Worm (Caenorhabditis elegans) whole organism, young adult: Measurements from ENCODE around the gene E02H1.1.

Experiments used
- B0336.3 ChIP-seq: fragments of 200-800 bp; sonication (Bioruptor generic); IDR thresholded peaks from 2 replicates; pipeline ENCODE4 v1.3.6; 2022; ENCODE audit warnings: missing genetic modification characterization, missing compliant biosample characterization
- F33H1.4 ChIP-seq: fragments of 200-800 bp; sonication (Bioruptor generic); IDR thresholded peaks from 2 replicates; pipeline ENCODE4 v1.3.6; 2022; ENCODE audit warnings: missing genetic modification reagents, missing genetic modification characterization, missing compliant biosample characterization
- F37B4.10 ChIP-seq: fragments of 200-800 bp; sonication (Bioruptor generic); IDR thresholded peaks from 2 replicates; pipeline ENCODE4 v1.3.6; 2022; ENCODE audit warnings: missing genetic modification characterization, missing compliant biosample characterization
- F39B2.1 ChIP-seq: fragments of 200-800 bp; sonication (Bioruptor generic); IDR thresholded peaks from 2 replicates; pipeline ENCODE4 v1.3.6; 2022; ENCODE audit warnings: missing genetic modification reagents, missing genetic modification characterization, missing compliant biosample characterization
- F49E8.2 ChIP-seq: sonication (generic microtip); optimal IDR thresholded peaks from 3 replicates; lab custom pipeline; 2017; ENCODE audit warnings: missing genetic modification characterization, mild to moderate bottlenecking, missing compliant biosample characterization, antibody characterized with exemption, moderate library complexity; ENCODE audit not compliant: insufficient read depth
- K11D2.4 ChIP-seq: fragments of 200-800 bp; sonication (Bioruptor generic); IDR thresholded peaks from 2 replicates; pipeline ENCODE4 v1.3.6; 2022; ENCODE audit warnings: missing genetic modification reagents, missing genetic modification characterization, missing compliant biosample characterization
- T07F8.4 ChIP-seq: sonication (generic microtip); optimal IDR thresholded peaks from 2 replicates; lab custom pipeline; 2016; ENCODE audit warnings: mild to moderate bottlenecking, missing genetic modification characterization, moderate library complexity, missing compliant biosample characterization
- T26A5.8 ChIP-seq: sonication (generic microtip); optimal IDR thresholded peaks from 2 replicates; lab custom pipeline; 2016; ENCODE audit warnings: missing genetic modification characterization, missing compliant biosample characterization
- Y79H2A.3 ChIP-seq: fragments of 200-800 bp; sonication (Bioruptor generic); conservative IDR thresholded peaks from 2 replicates; pipeline ENCODE4 v1.3.6; 2022; ENCODE audit warnings: missing genetic modification reagents, missing genetic modification characterization, missing compliant biosample characterization
- attf-3 ChIP-seq: fragments of 200-800 bp; sonication (Bioruptor generic); conservative IDR thresholded peaks from 2 replicates; pipeline ENCODE4 v1.3.6; 2022; ENCODE audit warnings: missing genetic modification reagents, missing genetic modification characterization, missing compliant biosample characterization
- attf-6 ChIP-seq: fragments of 200-800 bp; sonication (Bioruptor generic); IDR thresholded peaks from 2 replicates; pipeline ENCODE4 v1.3.6; 2022; ENCODE audit warnings: missing genetic modification reagents, missing genetic modification characterization, missing compliant biosample characterization
- bed-1 ChIP-seq: fragments of 200-800 bp; sonication (Bioruptor generic); IDR thresholded peaks from 2 replicates; pipeline ENCODE4 v1.3.6; 2022; ENCODE audit warnings: missing genetic modification reagents, missing genetic modification characterization, missing compliant biosample characterization
- ccch-3 ChIP-seq: fragments of 200-800 bp; sonication (Bioruptor generic); optimal IDR thresholded peaks from 2 replicates; lab custom pipeline; 2018; ENCODE audit warnings: mild to moderate bottlenecking, missing genetic modification characterization, missing compliant biosample characterization
- cebp-2 ChIP-seq: fragments of 200-800 bp; sonication (Bioruptor generic); IDR thresholded peaks from 2 replicates; pipeline ENCODE4 v1.3.6; 2022; ENCODE audit warnings: missing genetic modification characterization, missing compliant biosample characterization
- ceh-27 ChIP-seq: fragments of 200-800 bp; sonication (Bioruptor generic); optimal IDR thresholded peaks from 2 replicates; lab custom pipeline; 2018; ENCODE audit warnings: mild to moderate bottlenecking, missing genetic modification characterization, moderate library complexity, missing compliant biosample characterization
- ceh-58 ChIP-seq: fragments of 200-800 bp; sonication (Bioruptor generic); IDR thresholded peaks from 2 replicates; pipeline ENCODE4 v1.3.6; 2022; ENCODE audit warnings: missing genetic modification characterization, missing compliant biosample characterization
- chd-7 ChIP-seq: sonication (generic microtip); optimal IDR thresholded peaks from 2 replicates; lab custom pipeline; 2016; ENCODE audit warnings: mild to moderate bottlenecking, missing genetic modification characterization, moderate library complexity, missing compliant biosample characterization
- die-1 ChIP-seq: sonication (generic microtip); optimal IDR thresholded peaks from 2 replicates; lab custom pipeline; 2016; ENCODE audit warnings: missing genotype, mild to moderate bottlenecking, missing genetic modification characterization, missing compliant biosample characterization
- dox-1 ChIP-seq: fragments of 200-800 bp; sonication (Bioruptor generic); IDR thresholded peaks from 2 replicates; pipeline ENCODE4 v1.3.6; 2022; ENCODE audit warnings: missing genetic modification reagents, missing genetic modification characterization, missing compliant biosample characterization
- dpff-1 ChIP-seq: sonication (generic microtip); optimal IDR thresholded peaks from 2 replicates; lab custom pipeline; 2017; ENCODE audit warnings: mild to moderate bottlenecking, missing genetic modification characterization, missing compliant biosample characterization
- dpl-1 ChIP-seq: fragments of 150-350 bp; optimal IDR thresholded peaks from 2 replicates; lab custom pipeline; 2014; ENCODE audit warnings: missing biosample characterization, missing genetic modification reagents, missing genetic modification characterization
- egrh-3 ChIP-seq: fragments of 200-800 bp; sonication (Bioruptor generic); IDR thresholded peaks from 2 replicates; pipeline ENCODE4 v1.3.6; 2022; ENCODE audit warnings: missing genetic modification reagents, missing genetic modification characterization, missing compliant biosample characterization
- ekl-4 ChIP-seq: fragments of 200-800 bp; sonication (Bioruptor generic); IDR thresholded peaks from 2 replicates; pipeline ENCODE4 v1.3.6; 2022; ENCODE audit warnings: missing genetic modification reagents, missing genetic modification characterization, missing compliant biosample characterization
- ets-4 ChIP-seq: fragments of 200-800 bp; sonication (Bioruptor generic); optimal IDR thresholded peaks from 2 replicates; lab custom pipeline; 2018; ENCODE audit warnings: mild to moderate bottlenecking, missing genetic modification characterization, missing compliant biosample characterization
- fkh-3 ChIP-seq: sonication (generic microtip); optimal IDR thresholded peaks from 2 replicates; lab custom pipeline; 2016; ENCODE audit warnings: mild to moderate bottlenecking, missing genetic modification characterization, missing compliant biosample characterization
- him-1 ChIP-seq: sonication (generic microtip); optimal IDR thresholded peaks from 2 replicates; lab custom pipeline; 2016; ENCODE audit warnings: missing genotype, missing genetic modification reagents, missing genetic modification characterization, missing compliant biosample characterization
- let-526 ChIP-seq: fragments of 200-800 bp; sonication (Bioruptor generic); IDR thresholded peaks from 2 replicates; pipeline ENCODE4 v1.3.6; 2022; ENCODE audit warnings: missing genetic modification reagents, missing genetic modification characterization, missing compliant biosample characterization
- let-607 ChIP-seq, 2 experiments: fragments of 200-800 bp in 1 of 2; sonication (Bioruptor generic) in 1 of 2; sonication (generic microtip) in 1 of 2; optimal IDR thresholded peaks; 2 replicates each; lab custom pipeline; 2016 to 2018; ENCODE audit warnings: mild to moderate bottlenecking in 2 of 2, missing compliant biosample characterization in 2 of 2, missing genetic modification characterization in 2 of 2, moderate library complexity in 2 of 2, missing genotype in 1 of 2
- lin-35 ChIP-seq, 3 experiments: fragments of 150-350 bp in 2 of 3; sonication (generic microtip) in 1 of 3; optimal IDR thresholded peaks; 2 replicates each; lab custom pipeline; 2014 to 2018; ENCODE audit warnings: missing biosample characterization in 3 of 3, missing genetic modification characterization in 3 of 3, missing genetic modification reagents in 3 of 3
- lin-54 ChIP-seq: fragments of 200-800 bp; sonication (Bioruptor generic); optimal IDR thresholded peaks from 2 replicates; lab custom pipeline; 2018; ENCODE audit warnings: mild to moderate bottlenecking, missing genetic modification characterization, missing compliant biosample characterization
- lir-1 ChIP-seq: fragments of 200-800 bp; sonication (Bioruptor generic); conservative IDR thresholded peaks from 2 replicates; pipeline ENCODE4 v1.3.6; 2022; ENCODE audit warnings: missing genetic modification reagents, missing genetic modification characterization, missing compliant biosample characterization
- madf-10 ChIP-seq: sonication (generic microtip); optimal IDR thresholded peaks from 2 replicates; lab custom pipeline; 2016; ENCODE audit warnings: mild to moderate bottlenecking, missing genetic modification characterization, missing compliant biosample characterization
- madf-3 ChIP-seq: fragments of 200-800 bp; sonication (Bioruptor generic); IDR thresholded peaks from 2 replicates; pipeline ENCODE4 v1.3.6; 2022; ENCODE audit warnings: missing genetic modification reagents, missing genetic modification characterization, missing compliant biosample characterization
- madf-6 ChIP-seq: fragments of 200-800 bp; sonication (Bioruptor generic); IDR thresholded peaks from 2 replicates; pipeline ENCODE4 v1.3.6; 2022; ENCODE audit warnings: missing genetic modification reagents, missing genetic modification characterization, missing compliant biosample characterization
- mxl-1 ChIP-seq: sonication (generic microtip); optimal IDR thresholded peaks from 2 replicates; lab custom pipeline; 2016; ENCODE audit warnings: missing genetic modification characterization, missing compliant biosample characterization
- nfya-1 ChIP-seq: sonication (generic microtip); optimal IDR thresholded peaks from 2 replicates; lab custom pipeline; 2017; ENCODE audit warnings: antibody characterized with exemption, missing compliant biosample characterization, missing genetic modification characterization, borderline replicate concordance; ENCODE audit not compliant: insufficient read depth
- nhr-120 ChIP-seq: fragments of 200-800 bp; sonication (Bioruptor generic); IDR thresholded peaks from 2 replicates; pipeline ENCODE4 v1.3.6; 2022; ENCODE audit warnings: missing genetic modification characterization, missing compliant biosample characterization
- nhr-27 ChIP-seq: fragments of 200-800 bp; sonication (Bioruptor generic); optimal IDR thresholded peaks from 2 replicates; lab custom pipeline; 2018; ENCODE audit warnings: mild to moderate bottlenecking, missing genetic modification characterization, moderate library complexity, missing compliant biosample characterization
- nhr-90 ChIP-seq: sonication (generic microtip); optimal IDR thresholded peaks from 2 replicates; lab custom pipeline; 2016; ENCODE audit warnings: missing genotype, mild to moderate bottlenecking, missing genetic modification characterization, missing compliant biosample characterization
- sdz-38 ChIP-seq: sonication (generic microtip); optimal IDR thresholded peaks from 2 replicates; lab custom pipeline; 2016; ENCODE audit warnings: missing genotype, missing genetic modification characterization, missing compliant biosample characterization
- snpc-1.3 ChIP-seq: sonication (generic microtip); optimal IDR thresholded peaks from 2 replicates; lab custom pipeline; 2017; ENCODE audit warnings: missing genetic modification characterization, mild to moderate bottlenecking, missing compliant biosample characterization, antibody characterized with exemption, moderate library complexity, missing genotype, missing genetic modification reagents; ENCODE audit not compliant: insufficient read depth
- snpc-3.4 ChIP-seq: sonication (generic microtip); optimal IDR thresholded peaks from 2 replicates; lab custom pipeline; 2017; ENCODE audit warnings: missing genetic modification characterization, mild to moderate bottlenecking, missing compliant biosample characterization, antibody characterized with exemption, moderate library complexity, missing genotype, missing genetic modification reagents
- ztf-22 ChIP-seq: fragments of 200-800 bp; sonication (Bioruptor generic); optimal IDR thresholded peaks from 2 replicates; lab custom pipeline; 2018; ENCODE audit warnings: mild to moderate bottlenecking, missing genetic modification characterization, moderate library complexity, missing compliant biosample characterization
- ztf-28 ChIP-seq: fragments of 200-800 bp; sonication (Bioruptor generic); IDR thresholded peaks from 2 replicates; pipeline ENCODE4 v1.3.6; 2022; ENCODE audit warnings: missing genetic modification reagents, missing genetic modification characterization, missing compliant biosample characterization
- ztf-3 ChIP-seq: fragments of 200-800 bp; sonication (Bioruptor generic); optimal IDR thresholded peaks from 2 replicates; lab custom pipeline; 2018; ENCODE audit warnings: mild to moderate bottlenecking, missing genetic modification characterization, missing compliant biosample characterization

The E02H1.1 gene

DNA sequence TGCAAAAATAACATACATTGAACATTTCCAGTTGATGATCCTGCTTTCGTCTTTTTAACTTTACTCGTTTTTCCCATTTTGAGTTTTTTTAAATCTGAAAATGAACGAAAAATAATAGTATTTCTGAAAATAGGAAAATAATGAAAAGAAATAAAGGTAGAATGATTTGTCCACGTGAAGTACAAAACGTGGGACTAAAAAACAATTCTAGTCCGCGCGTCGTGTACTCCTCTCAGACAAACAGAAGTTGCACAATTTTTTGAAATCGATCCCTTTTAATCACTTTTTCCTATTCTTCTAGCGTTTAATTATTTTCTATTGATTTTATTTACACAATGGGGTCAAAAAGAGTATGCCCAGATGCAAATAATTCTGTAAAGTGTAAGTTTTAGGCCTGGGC, at the start of gene E02H1.1, which contains the start of gene tag-124 (continued):
- TF ChIP-seq dpl-1: no peak
- TF ChIP-seq K11D2.4 (GFP tag; lab: Robert Waterston, UW): peak; percentile 76; the same call in 1 of the 2 replicates
- TF ChIP-seq snpc-1.3: no peak
- no peak for TF ChIP-seq cebp-2 (GFP tag; lab: Robert Waterston, UW)
- peak; percentile 70; the same call in 1 of the 2 replicates for TF ChIP-seq madf-6 (GFP tag; lab: Robert Waterston, UW)
- TF ChIP-seq ekl-4 (GFP tag; lab: Robert Waterston, UW): no peak
- peak in 1 of 3 experiments; percentile 48 for TF ChIP-seq lin-35 (GFP tag; optimal IDR thresholded peaks at IDR 0.05; lab: Kevin White, UChicago)
- TF ChIP-seq madf-3 (GFP tag; lab: Robert Waterston, UW): 0 out of 2 replicates have a peak, but pooled peaks have one; percentile 49
- TF ChIP-seq lir-1: peak; percentile 50; the same call in 1 of the 2 replicates
- TF ChIP-seq ceh-27: peak; percentile 69
- no peak for TF ChIP-seq ets-4
- TF ChIP-seq lin-54 (GFP tag; lab: Kevin White, UChicago): peak; percentile 35
- TF ChIP-seq madf-10 (tag; lab: Kevin White, UChicago): peak; percentile 32
- no peak for TF ChIP-seq mxl-1 (tag; lab: Kevin White, UChicago)
- TF ChIP-seq nhr-120: no peak
- no peak for TF ChIP-seq ceh-58 (GFP tag; lab: Robert Waterston, UW)
- TF ChIP-seq fkh-3: no peak
- TF ChIP-seq ccch-3: peak; percentile 5
- TF ChIP-seq die-1: no peak
- TF ChIP-seq attf-6 (GFP tag; lab: Robert Waterston, UW): 0 out of 2 replicates have a peak, but pooled peaks have one; percentile 31
- peak in 1 of 2 experiments; percentile 62 for TF ChIP-seq let-607 (tag; optimal IDR thresholded peaks at IDR 0.05; lab: Kevin White, UChicago)
- TF ChIP-seq let-526: no peak
- no peak for TF ChIP-seq F39B2.1 (GFP tag; lab: Robert Waterston, UW)
- TF ChIP-seq him-1 (tag; lab: Kevin White, UChicago): peak; percentile 40
- peak; percentile 59 for TF ChIP-seq attf-3 (GFP tag; lab: Robert Waterston, UW)
- TF ChIP-seq dpff-1 (tag; lab: Kevin White, UChicago): no peak
- TF ChIP-seq F33H1.4 (GFP tag; lab: Robert Waterston, UW): peak; percentile 57
- TF ChIP-seq bed-1: no peak
- TF ChIP-seq F37B4.10 (GFP tag; lab: Robert Waterston, UW): no peak
- no peak for TF ChIP-seq B0336.3
- no peak for TF ChIP-seq nhr-90 (tag; lab: Kevin White, UChicago)
- TF ChIP-seq nhr-27 (tag; lab: Kevin White, UChicago): no peak
- TF ChIP-seq dox-1: peak; percentile 37; the same call in 1 of the 2 replicates
- TF ChIP-seq egrh-3 (GFP tag; lab: Robert Waterston, UW): no peak
- peak; percentile 64; the same call in 1 of the 2 replicates for TF ChIP-seq ztf-28 (GFP tag; lab: Robert Waterston, UW)
- no peak for TF ChIP-seq ztf-22 (GFP tag; lab: Kevin White, UChicago)
- no peak for TF ChIP-seq ztf-3 (GFP tag; lab: Kevin White, UChicago)
- peak; percentile 60 for TF ChIP-seq snpc-3.4
- TF ChIP-seq T26A5.8 (tag; lab: Kevin White, UChicago): no peak
- TF ChIP-seq Y79H2A.3: no peak
- TF ChIP-seq chd-7 (tag; lab: Kevin White, UChicago): peak; percentile 29
- no peak for TF ChIP-seq sdz-38 (tag; lab: Kevin White, UChicago)
- no peak for TF ChIP-seq T07F8.4 (tag; lab: Kevin White, UChicago)
- TF ChIP-seq nfya-1 (tag; lab: Kevin White, UChicago): no peak
- no peak for TF ChIP-seq F49E8.2 (tag; lab: Kevin White, UChicago)
